Worm (Caenorhabditis elegans): ENCODE results near the gene droe-4.

Gene droe-4

ce11 chrV:14003587-14004156 lies 11.2 kb downstream of the droe-4 start:
- TF ChIP-seq Y48G9A.11 (GFP tag; IDR thresholded peaks at IDR 0.05) = no peak
- TF ChIP-seq ctbp-1 (GFP tag; IDR thresholded peaks at IDR 0.05) = no peak
- TF ChIP-seq jun-1 (tag; optimal IDR thresholded peaks at IDR 0.05) = no peak
- TF ChIP-seq nhr-48 (tag; optimal IDR thresholded peaks at IDR 0.05) = no peak
- no peak for TF ChIP-seq nhr-25 (tag; optimal IDR thresholded peaks at IDR 0.05; ENCODE audit: borderline replicate concordance, insufficient read depth)
- TF ChIP-seq ceh-20 (GFP tag; IDR thresholded peaks at IDR 0.05) = peak; percentile 35; the same call in 1 of the 2 replicates
- no peak for TF ChIP-seq mdl-1 (tag; optimal IDR thresholded peaks at IDR 0.05)
- TF ChIP-seq rbr-2 (tag; optimal IDR thresholded peaks at IDR 0.05) = peak; percentile 18
- no peak for TF ChIP-seq cey-2 (tag; optimal IDR thresholded peaks at IDR 0.05; ENCODE audit: borderline replicate concordance, insufficient read depth)
- TF ChIP-seq skn-1 (tag; optimal IDR thresholded peaks at IDR 0.05) = no peak
- TF ChIP-seq tra-1 (GFP tag; IDR thresholded peaks at IDR 0.05) = peak; percentile 14; the same call in 1 of the 2 replicates
- TF ChIP-seq spr-3 (GFP tag; optimal IDR thresholded peaks at IDR 0.05) = no peak
- no peak for TF ChIP-seq zfp-3 (GFP tag; conservative IDR thresholded peaks at IDR 0.05)
- TF ChIP-seq ZK337.2 (GFP tag; IDR thresholded peaks at IDR 0.05) = no peak
- TF ChIP-seq ztf-11 (tag; optimal IDR thresholded peaks at IDR 0.05) = no peak
- no peak for TF ChIP-seq nhr-76 (tag; optimal IDR thresholded peaks at IDR 0.05)
- no peak for TF ChIP-seq madf-5 (GFP tag; IDR thresholded peaks at IDR 0.05)
- TF ChIP-seq lin-15B (tag; optimal IDR thresholded peaks at IDR 0.05) = no peak
- peak in 1 of 2 experiments; percentile 89 for TF ChIP-seq hif-1 (tag; optimal IDR thresholded peaks at IDR 0.05)
- TF ChIP-seq hlh-30 (tag; optimal IDR thresholded peaks at IDR 0.05; ENCODE audit: insufficient read depth) = peak; percentile 30
- TF ChIP-seq F44E2.7 (GFP tag; IDR thresholded peaks at IDR 0.05) = no peak
- TF ChIP-seq lin-1 (GFP tag; IDR thresholded peaks at IDR 0.05) = no peak
- TF ChIP-seq snpc-1.2 (GFP tag; IDR thresholded peaks at IDR 0.05) = no peak
- no peak for TF ChIP-seq dpl-1 (GFP tag; optimal IDR thresholded peaks at IDR 0.05)
- no peak for TF ChIP-seq dmd-6 (GFP tag; IDR thresholded peaks at IDR 0.05)
- TF ChIP-seq mxl-2 (GFP tag; conservative IDR thresholded peaks at IDR 0.05) = no peak
- TF ChIP-seq set-16 (GFP tag; IDR thresholded peaks at IDR 0.05) = no peak
- TF ChIP-seq ZK546.5 (tag; optimal IDR thresholded peaks at IDR 0.05) = no peak
- TF ChIP-seq F37D6.2 (tag; optimal IDR thresholded peaks at IDR 0.05) = no peak
- no peak for TF ChIP-seq duxl-1 (tag; optimal IDR thresholded peaks at IDR 0.05; ENCODE audit: poor library complexity)
- TF ChIP-seq mes-2 (tag; optimal IDR thresholded peaks at IDR 0.05; ENCODE audit: poor library complexity, severe bottlenecking) = no peak
- TF ChIP-seq D1046.2 (GFP tag; IDR thresholded peaks at IDR 0.05) = no peak
- no peak for TF ChIP-seq ztf-7 (tag; optimal IDR thresholded peaks at IDR 0.05)
- no peak for TF ChIP-seq vab-7 (GFP tag; IDR thresholded peaks at IDR 0.05)
- no peak for TF ChIP-seq egl-27 (tag; optimal IDR thresholded peaks at IDR 0.05)
- no peak for TF ChIP-seq fos-1 (tag; optimal IDR thresholded peaks at IDR 0.05)
- no peak for TF ChIP-seq T26A8.4 (GFP tag; IDR thresholded peaks at IDR 0.05)
- TF ChIP-seq lsy-2 (tag; optimal IDR thresholded peaks at IDR 0.05) = peak in 1 of 2 experiments; percentile 2
- no peak for TF ChIP-seq tag-97 (GFP tag; IDR thresholded peaks at IDR 0.05)
- no peak for TF ChIP-seq arid-1 (GFP tag; conservative IDR thresholded peaks at IDR 0.05)
- TF ChIP-seq ceh-28 (tag; optimal IDR thresholded peaks at IDR 0.05) = no peak
- no peak for TF ChIP-seq zip-11 (GFP tag; IDR thresholded peaks at IDR 0.05)
- TF ChIP-seq lim-7 (GFP tag; IDR thresholded peaks at IDR 0.05) = no peak
- peak; percentile 49 for TF ChIP-seq aha-1 (tag)
- no peak for TF ChIP-seq php-3 (GFP tag; IDR thresholded peaks at IDR 0.05)
- TF ChIP-seq daf-12 (tag; optimal IDR thresholded peaks at IDR 0.05) = no peak
- TF ChIP-seq zip-2 (tag; optimal IDR thresholded peaks at IDR 0.05) = no peak
- TF ChIP-seq nhr-237 (tag; optimal IDR thresholded peaks at IDR 0.05) = no peak
- no peak for TF ChIP-seq lin-13 (GFP tag; optimal IDR thresholded peaks at IDR 0.05)
- TF ChIP-seq nhr-41 (GFP tag; IDR thresholded peaks at IDR 0.05) = no peak

Data from whole organism, L4 larva.